Fruit fly (Drosophila melanogaster): ENCODE measurements around the gene CG17544.
A peak's percentile ranks its signal among the peaks of the same experiment; 100 is the strongest.

The CG17544 gene

dm6 chr2L:19426330-19426781 lies 28.1 kb upstream of the CG17544 start, which contains the start of gene Pax (continued):
- TF ChIP-seq CG14965 (GFP tag; optimal IDR thresholded peaks at IDR 0.05; ENCODE audit: borderline replicate concordance) (no peak), hb (GFP tag; IDR thresholded peaks at IDR 0.05; ENCODE audit: partially characterized antibody) (peak; percentile 89), NFAT (GFP tag; IDR thresholded peaks at IDR 0.05) (no peak), CkIIα-i1 (GFP tag; IDR thresholded peaks at IDR 0.05) (no peak), tup (GFP tag; optimal IDR thresholded peaks at IDR 0.05) (no peak), pum (GFP tag; optimal IDR thresholded peaks at IDR 0.05) (no peak), CG6765 (GFP tag; optimal IDR thresholded peaks at IDR 0.05) (no peak), MESR4 (GFP tag; optimal IDR thresholded peaks at IDR 0.05) (peak; percentile 21), lilli (GFP tag; optimal IDR thresholded peaks at IDR 0.05) (no peak), CG2120 (GFP tag; optimal IDR thresholded peaks at IDR 0.05) (no peak), stc (GFP tag; IDR thresholded peaks at IDR 0.05) (no peak), oc (tag; optimal IDR thresholded peaks at IDR 0.05) (no peak), hbn (GFP tag; IDR thresholded peaks at IDR 0.05; ENCODE audit: partially characterized antibody) (peak; percentile 98), C15 (GFP tag; IDR thresholded peaks at IDR 0.05) (no peak), CG12659 (GFP tag; optimal IDR thresholded peaks at IDR 0.05) (peak; percentile 60), otp (GFP tag; IDR thresholded peaks at IDR 0.05) (no peak), CG16813 (GFP tag; IDR thresholded peaks at IDR 0.05; ENCODE audit: partially characterized antibody) (peak; percentile 90), CG12391 (tag; optimal IDR thresholded peaks at IDR 0.05) (no peak), YL-1 (GFP tag; optimal IDR thresholded peaks at IDR 0.05) (peak; percentile 25), zen2 (GFP tag; IDR thresholded peaks at IDR 0.05; ENCODE audit: partially characterized antibody) (peak; percentile 94), fu2 (GFP tag; optimal IDR thresholded peaks at IDR 0.05) (no peak), CG34224 (GFP tag; IDR thresholded peaks at IDR 0.05; ENCODE audit: partially characterized antibody) (peak; percentile 92), Stat92E (GFP tag; optimal IDR thresholded peaks at IDR 0.05) (peak in 1 of 3 experiments; percentile 33), Myb (GFP tag; optimal IDR thresholded peaks at IDR 0.05) (peak; percentile 96), grau (tag; optimal IDR thresholded peaks at IDR 0.05) (no peak), Trl (optimal IDR thresholded peaks at IDR 0.05) (peak; percentile 66 to 77), Trl (GFP tag; optimal IDR thresholded peaks at IDR 0.05) (no peak), Taf1 (GFP tag; IDR thresholded peaks at IDR 0.05) (no peak), peb (GFP tag; IDR thresholded peaks at IDR 0.05) (no peak), vnd (GFP tag; IDR thresholded peaks at IDR 0.05; ENCODE audit: partially characterized antibody) (peak; percentile 86), hkb (optimal IDR thresholded peaks at IDR 0.05) (no peak), hkb (GFP tag; IDR thresholded peaks at IDR 0.05) (no peak), gsb-n (tag; optimal IDR thresholded peaks at IDR 0.05) (no peak), CG33213 (GFP tag; optimal IDR thresholded peaks at IDR 0.05) (no peak), Bteb2 (GFP tag; optimal IDR thresholded peaks at IDR 0.05) (no peak), CG2129 (GFP tag; IDR thresholded peaks at IDR 0.05; ENCODE audit: partially characterized antibody) (peak; percentile 86), Lpt (GFP tag; optimal IDR thresholded peaks at IDR 0.05) (no peak), CG13287 (GFP tag; IDR thresholded peaks at IDR 0.05; ENCODE audit: partially characterized antibody) (peak; percentile 98), CG11695 (GFP tag; IDR thresholded peaks at IDR 0.05) (no peak), CG15479 (GFP tag; optimal IDR thresholded peaks at IDR 0.05) (no peak), Dad (GFP tag; optimal IDR thresholded peaks at IDR 0.05) (no peak), HLH4C (GFP tag; IDR thresholded peaks at IDR 0.05; ENCODE audit: partially characterized antibody) (peak; percentile 87), CG4617 (GFP tag; optimal IDR thresholded peaks at IDR 0.05; ENCODE audit: borderline replicate concordance) (no peak), CG7357 (GFP tag; IDR thresholded peaks at IDR 0.05) (no peak), CG33557 (GFP tag; optimal IDR thresholded peaks at IDR 0.05) (no peak), CG8944 (GFP tag; optimal IDR thresholded peaks at IDR 0.05) (no peak), nom (GFP tag; optimal IDR thresholded peaks at IDR 0.05) (peak; percentile 91), CG4328 (GFP tag; optimal IDR thresholded peaks at IDR 0.05) (no peak), chm (GFP tag; IDR thresholded peaks at IDR 0.05) (peak; percentile 34; the same call in 1 of the 2 replicates), btn (GFP tag; optimal IDR thresholded peaks at IDR 0.05) (no peak), CG4424 (GFP tag; optimal IDR thresholded peaks at IDR 0.05) (no peak)
